Worm (Caenorhabditis elegans): ENCODE measurements around the gene Y57E12AL.1.

DNA sequence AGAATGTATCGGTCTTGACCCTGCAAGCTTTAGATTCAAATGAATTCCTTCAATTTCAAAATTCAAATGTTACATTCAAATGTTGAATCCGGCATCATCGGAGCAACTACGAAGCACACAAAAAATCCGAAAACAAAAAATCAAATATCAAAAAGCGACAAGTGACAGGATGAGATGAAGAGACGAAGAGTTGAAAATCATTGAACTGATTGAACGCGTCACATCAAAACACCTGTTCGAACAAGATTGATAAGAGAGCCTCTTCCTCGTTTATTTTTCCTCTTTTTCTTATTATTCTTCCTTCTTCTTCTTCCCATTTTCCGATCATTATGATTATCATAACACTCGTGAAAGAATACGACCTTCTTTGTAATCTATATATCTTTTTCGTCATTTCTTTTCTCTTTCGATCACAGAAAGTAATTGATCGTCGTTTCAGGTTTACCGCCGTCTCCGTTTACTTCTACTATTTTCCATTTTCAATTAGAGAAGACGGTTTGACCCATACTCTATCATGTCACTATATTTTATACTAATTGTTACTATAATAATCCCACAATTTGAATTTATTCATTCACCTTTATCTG lies 25.3 kb downstream of the Y57E12AL.1 start, which contains the start of gene VC5.2:
- TF ChIP-seq tbx-37 (GFP tag; conservative IDR thresholded peaks at IDR 0.05) (no peak), ama-1 (optimal IDR thresholded peaks at IDR 0.05) (no peak), flt-1 (GFP tag; IDR thresholded peaks at IDR 0.05) (no peak), scrt-1 (GFP tag; IDR thresholded peaks at IDR 0.05) (no peak), ceh-36 (tag; optimal IDR thresholded peaks at IDR 0.05) (no peak), tbx-11 (GFP tag; IDR thresholded peaks at IDR 0.05) (no peak), tra-4 (tag; optimal IDR thresholded peaks at IDR 0.05) (no peak), ets-7 (tag; optimal IDR thresholded peaks at IDR 0.05) (no peak), F13C5.2 (tag; optimal IDR thresholded peaks at IDR 0.05) (no peak), hmbx-1 (tag; optimal IDR thresholded peaks at IDR 0.05) (no peak), B0310.2 (tag; optimal IDR thresholded peaks at IDR 0.05) (no peak), hnd-1 (tag; optimal IDR thresholded peaks at IDR 0.05) (no peak), hmg-4 (GFP tag; optimal IDR thresholded peaks at IDR 0.05) (no peak), aly-1 (tag; optimal IDR thresholded peaks at IDR 0.05) (no peak)

Data from whole organism, early embryonic.